Worm (Caenorhabditis elegans): ENCODE measurements around the gene ins-31.
"Not testable (repeated sequence)": the region's sequence is repeated elsewhere in the genome, so short reads cannot be mapped to it uniquely, and the experiment has no call there.

Gene ins-31

DNA sequence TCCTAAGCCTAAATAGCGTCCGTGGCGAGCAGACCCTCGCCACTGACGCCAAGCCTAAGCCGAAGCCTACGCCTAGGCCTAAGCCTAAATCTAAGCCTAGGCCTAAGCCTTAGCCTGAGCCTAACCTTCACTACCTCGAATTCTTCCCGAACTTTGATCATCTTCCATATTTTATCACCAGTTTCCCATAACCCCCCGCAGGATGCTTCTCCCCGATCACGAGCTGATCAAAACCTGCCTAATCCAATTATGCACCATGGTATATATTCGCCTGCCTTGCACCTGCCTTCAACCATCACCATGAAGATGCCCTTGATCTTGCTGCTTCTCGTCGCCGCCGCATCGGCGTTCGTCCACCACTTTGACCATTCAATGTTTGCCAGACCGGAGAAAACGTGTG lies at the start of gene ins-31:
Gene ins-31 (plus strand): TSS at position 301 of the 400 bp plus-strand sequence.
- not testable (repeated sequence) for TF ChIP-seq dao-5, him-1, W03F9.2 (tag; optimal IDR thresholded peaks at IDR 0.05)

DNA sequence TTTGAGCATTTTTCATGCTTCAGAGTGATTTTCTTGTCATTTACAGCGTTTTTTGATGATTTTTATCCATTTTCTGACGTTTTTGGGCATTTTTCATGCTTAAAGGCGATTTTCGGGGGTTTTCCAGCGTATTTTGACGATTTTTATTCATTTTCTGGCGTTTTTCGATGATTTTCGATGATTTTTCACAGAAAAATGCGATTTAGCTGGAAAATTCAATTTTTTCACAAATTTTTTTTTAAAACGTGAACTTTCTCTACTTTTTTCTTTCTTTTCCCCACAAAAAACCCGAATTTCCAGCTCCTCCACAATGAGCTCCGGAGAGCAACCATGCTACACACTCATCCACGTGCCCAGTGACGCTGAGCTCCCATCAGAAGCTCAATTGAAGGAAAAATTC lies 48.3 kb upstream of the ins-31 start, which contains the start of gene copb-1:
Gene copb-1 (plus strand): TSS at position 301 of the 400 bp plus-strand sequence.
- TF ChIP-seq dao-5 (tag; optimal IDR thresholded peaks at IDR 0.05) (no peak), W03F9.2 (tag; optimal IDR thresholded peaks at IDR 0.05) (no peak), him-1 (tag; optimal IDR thresholded peaks at IDR 0.05) (no peak)

DNA sequence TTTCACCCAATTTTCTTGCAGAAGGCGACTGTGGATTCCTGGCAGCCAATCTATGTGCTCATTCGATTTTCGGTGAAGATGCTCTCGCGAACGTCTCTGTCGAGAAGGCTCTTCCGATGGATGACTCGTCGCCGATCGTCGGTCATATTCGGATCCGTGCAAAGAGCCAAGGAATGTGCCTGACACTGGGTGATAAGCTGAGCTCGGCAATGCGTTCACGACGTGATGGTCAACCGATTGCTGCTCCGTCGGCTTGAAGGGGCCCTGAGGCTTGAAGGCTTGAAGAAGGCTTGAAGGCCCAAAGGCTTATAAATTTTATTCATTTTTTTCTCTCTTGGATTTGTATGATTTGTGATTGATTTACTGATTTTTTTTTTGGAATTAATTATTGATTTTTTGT lies 39.7 kb upstream of the ins-31 start:
- no peak for TF ChIP-seq dao-5 (tag; optimal IDR thresholded peaks at IDR 0.05)
- no peak for TF ChIP-seq him-1 (tag; optimal IDR thresholded peaks at IDR 0.05)
- TF ChIP-seq W03F9.2 (tag; optimal IDR thresholded peaks at IDR 0.05) = no peak

DNA sequence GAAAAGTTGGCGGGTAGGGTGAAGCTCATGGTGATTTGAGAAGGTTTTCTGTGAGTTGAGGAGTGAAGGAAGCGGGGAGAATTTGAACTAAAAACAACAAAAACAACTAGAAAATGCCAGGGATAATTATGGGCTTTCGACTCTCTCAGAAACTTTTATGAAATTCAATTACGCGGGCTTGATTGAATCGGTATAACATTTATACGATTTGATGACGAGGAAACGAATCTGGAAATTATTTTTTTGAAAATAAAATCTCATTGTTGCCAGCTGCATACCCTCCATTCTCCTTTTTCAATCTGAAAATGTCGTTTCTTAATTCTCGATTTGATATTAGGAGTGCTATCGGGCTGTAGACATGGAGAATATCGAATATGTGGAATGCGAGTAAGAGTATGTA lies 35.6 kb upstream of the ins-31 start, which contains the start of gene srg-21:
Gene srg-21 (minus strand): TSS at position 101 of the 400 bp plus-strand sequence.
- TF ChIP-seq dao-5 (tag; optimal IDR thresholded peaks at IDR 0.05) = no peak
- no peak for TF ChIP-seq W03F9.2 (tag; optimal IDR thresholded peaks at IDR 0.05)
- TF ChIP-seq him-1 (tag; optimal IDR thresholded peaks at IDR 0.05) = no peak

DNA sequence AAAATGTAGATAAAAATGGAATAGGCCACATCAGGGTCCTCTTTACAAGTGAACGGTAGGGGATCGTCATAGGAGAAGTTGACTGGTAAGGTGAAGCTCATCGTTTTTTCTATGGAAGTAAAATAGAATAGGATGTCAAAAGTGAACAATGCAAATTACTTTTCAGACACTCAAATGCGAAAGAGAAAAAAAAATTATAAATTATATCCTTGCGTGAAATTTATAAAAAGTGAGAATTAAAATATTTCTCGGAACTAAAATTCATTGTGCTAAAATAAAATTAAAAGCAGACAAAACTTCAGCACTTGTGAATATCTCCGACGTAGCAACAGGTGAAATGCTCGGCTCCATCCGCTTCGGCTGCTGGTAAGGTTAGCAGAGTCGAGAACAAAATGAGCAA lies 33.5 kb upstream of the ins-31 start, which contains the start of gene srg-22:
Gene srg-22 (minus strand): TSS at position 101 of the 400 bp plus-strand sequence.
- TF ChIP-seq dao-5 (tag; optimal IDR thresholded peaks at IDR 0.05) = no peak
- no peak for TF ChIP-seq W03F9.2 (tag; optimal IDR thresholded peaks at IDR 0.05)
- TF ChIP-seq him-1 (tag; optimal IDR thresholded peaks at IDR 0.05) = no peak

DNA sequence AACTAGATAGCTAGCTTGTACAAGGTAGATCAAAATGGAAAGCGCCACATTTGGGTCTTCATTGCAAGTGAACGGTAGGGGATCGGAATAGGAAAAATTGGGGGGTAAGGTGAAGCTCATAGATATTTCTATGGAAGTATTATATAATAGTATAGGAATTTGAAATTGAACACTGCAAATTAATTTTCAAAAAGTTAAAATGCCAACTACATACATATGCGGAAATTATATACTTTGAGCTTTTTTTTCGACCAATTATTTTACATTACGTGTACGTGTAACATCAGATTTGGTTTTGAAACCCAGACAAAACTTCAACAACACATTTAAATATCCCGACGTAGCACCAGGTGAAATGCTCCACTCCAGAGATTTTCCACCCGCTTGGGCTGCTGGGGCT lies 30.8 kb upstream of the ins-31 start, which contains the start of gene srg-23:
Gene srg-23 (minus strand): TSS at position 101 of the 400 bp plus-strand sequence.
- TF ChIP-seq W03F9.2 (tag; optimal IDR thresholded peaks at IDR 0.05) = no peak
- no peak for TF ChIP-seq dao-5 (tag; optimal IDR thresholded peaks at IDR 0.05)
- no peak for TF ChIP-seq him-1 (tag; optimal IDR thresholded peaks at IDR 0.05)

DNA sequence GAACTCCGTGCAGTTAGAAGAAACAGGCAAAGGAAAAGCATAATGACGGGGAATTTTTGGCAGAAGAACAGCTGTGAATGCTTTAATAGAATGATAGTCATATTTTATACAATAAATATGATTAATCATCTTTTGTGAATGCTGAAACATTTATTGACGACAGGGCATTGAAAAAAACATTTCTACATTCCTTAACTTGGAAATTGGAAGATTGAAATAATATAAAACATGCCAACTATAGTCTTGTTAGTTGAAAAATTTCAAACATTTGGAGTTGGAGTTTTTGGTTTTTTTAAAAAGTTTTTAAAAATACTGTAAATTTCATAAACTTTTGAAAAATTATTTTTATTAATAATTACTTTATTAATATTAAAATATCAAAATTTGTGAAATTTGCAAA lies 30.0 kb upstream of the ins-31 start, which contains the start of gene Y25C1A.14:
Gene Y25C1A.14 (minus strand): TSS at position 101 of the 400 bp plus-strand sequence.
- TF ChIP-seq him-1 (tag; optimal IDR thresholded peaks at IDR 0.05) = no peak
- no peak for TF ChIP-seq dao-5 (tag; optimal IDR thresholded peaks at IDR 0.05)
- no peak for TF ChIP-seq W03F9.2 (tag; optimal IDR thresholded peaks at IDR 0.05)

DNA sequence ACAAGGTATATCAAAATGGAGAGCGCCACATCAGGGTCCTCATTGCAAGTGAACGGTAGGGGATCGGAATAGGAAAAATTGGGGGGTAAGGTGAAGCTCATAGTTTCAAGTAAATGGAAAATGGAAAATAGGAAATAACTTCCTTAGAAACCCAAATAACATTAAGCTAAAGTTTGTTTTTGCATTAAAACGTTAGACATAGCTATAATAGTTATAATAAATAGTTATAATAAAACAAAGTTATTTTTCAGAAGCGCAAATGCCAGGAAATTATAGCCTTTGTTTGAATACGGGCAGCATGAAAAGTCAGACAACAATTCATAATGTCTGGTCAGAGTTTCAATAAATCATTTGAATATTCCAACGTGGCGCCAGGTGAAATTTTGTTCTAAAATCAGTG lies 26.3 kb upstream of the ins-31 start, which contains the start of gene srg-24:
Gene srg-24 (minus strand): TSS at position 101 of the 400 bp plus-strand sequence.
- TF ChIP-seq W03F9.2 (tag; optimal IDR thresholded peaks at IDR 0.05) (no peak), dao-5 (tag; optimal IDR thresholded peaks at IDR 0.05) (no peak), him-1 (tag; optimal IDR thresholded peaks at IDR 0.05) (no peak)

DNA sequence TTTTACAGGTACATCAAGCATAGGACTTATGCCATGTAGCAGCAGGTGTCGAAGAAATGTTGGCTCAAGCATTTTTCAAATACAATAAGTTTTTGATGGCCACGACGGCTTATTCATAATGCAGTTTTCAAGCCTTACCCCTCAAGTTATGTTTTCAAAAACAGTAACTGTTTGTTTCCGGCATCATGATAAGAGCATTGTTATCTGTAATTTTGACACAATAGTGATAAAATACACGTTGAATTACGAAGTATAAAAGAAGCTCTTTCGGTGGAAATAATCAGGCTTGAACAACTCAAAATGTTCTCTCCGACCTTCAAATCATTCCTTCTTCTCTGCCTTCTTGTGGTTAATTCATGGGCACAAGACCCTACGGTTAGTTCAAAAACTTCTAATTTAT lies 24.8 kb upstream of the ins-31 start, which contains the start of gene clec-121:
Gene clec-121 (plus strand): TSS at position 301 of the 400 bp plus-strand sequence.
- TF ChIP-seq dao-5 (tag; optimal IDR thresholded peaks at IDR 0.05) (no peak), W03F9.2 (tag; optimal IDR thresholded peaks at IDR 0.05) (no peak), him-1 (tag; optimal IDR thresholded peaks at IDR 0.05) (no peak)

DNA sequence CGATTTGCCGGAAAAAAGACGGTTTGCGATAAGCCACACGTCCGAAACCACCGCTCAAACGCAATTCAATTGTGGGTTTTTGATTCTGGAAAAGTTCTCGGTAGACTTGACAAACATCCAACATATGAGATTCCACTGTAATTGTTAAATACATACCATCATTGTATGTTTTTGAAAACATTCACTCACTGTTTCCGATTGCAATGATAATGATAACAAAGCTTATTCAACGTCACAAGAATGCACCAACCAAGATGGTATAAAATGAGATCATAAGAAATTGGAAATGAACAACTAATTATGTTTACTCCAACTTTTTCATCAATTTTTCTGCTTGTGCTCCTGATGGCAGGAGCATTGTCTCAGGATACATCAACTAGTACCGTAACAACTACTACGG lies 21.1 kb upstream of the ins-31 start, which contains the start of gene clec-122:
Gene clec-122 (plus strand): TSS at position 301 of the 400 bp plus-strand sequence.
- TF ChIP-seq W03F9.2 (tag; optimal IDR thresholded peaks at IDR 0.05) (no peak), dao-5 (tag; optimal IDR thresholded peaks at IDR 0.05) (no peak), him-1 (tag; optimal IDR thresholded peaks at IDR 0.05) (no peak)

DNA sequence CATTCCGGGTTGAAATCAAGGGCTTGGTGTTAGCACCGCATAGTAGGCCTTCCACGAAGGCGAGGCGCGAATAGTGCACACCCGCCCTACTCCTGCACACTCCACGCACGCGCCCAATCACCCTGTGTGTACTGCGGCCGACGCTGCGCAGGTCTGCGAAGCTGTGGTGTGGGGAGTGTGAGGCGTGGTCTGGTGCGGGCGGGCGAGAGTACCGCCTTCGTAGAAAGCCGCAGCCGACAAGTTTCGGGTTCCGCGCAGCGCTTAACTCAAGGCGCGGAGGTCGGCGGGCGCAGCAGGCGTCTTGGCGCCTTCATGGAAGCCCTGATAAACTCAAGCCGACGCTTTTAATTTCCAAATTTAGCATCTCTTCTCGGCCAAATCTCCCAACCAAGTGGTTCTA lies 18.7 kb upstream of the ins-31 start:
- TF ChIP-seq W03F9.2 (tag; optimal IDR thresholded peaks at IDR 0.05) = no peak
- no peak for TF ChIP-seq him-1 (tag; optimal IDR thresholded peaks at IDR 0.05)
- no peak for TF ChIP-seq dao-5 (tag; optimal IDR thresholded peaks at IDR 0.05)

DNA sequence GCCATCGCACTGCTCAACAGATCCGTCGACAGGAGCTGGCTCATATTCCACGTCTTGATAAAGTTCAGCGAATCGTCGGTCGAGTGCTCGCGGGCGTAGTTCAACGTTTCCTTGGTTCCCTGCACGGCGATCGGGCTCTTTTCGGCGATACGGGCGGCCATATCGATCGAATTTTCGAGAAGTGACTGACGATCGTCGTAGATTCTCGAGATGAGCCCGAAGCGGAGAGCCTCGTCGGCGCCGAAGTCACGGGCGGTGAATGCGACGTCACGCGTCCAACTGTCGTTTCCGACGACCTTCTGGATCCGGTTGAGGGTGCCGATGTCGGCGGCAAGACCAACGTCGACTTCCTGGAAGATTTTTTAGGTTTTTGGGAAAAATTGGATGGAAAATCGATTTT lies 17.3 kb upstream of the ins-31 start:
- TF ChIP-seq him-1 (tag; optimal IDR thresholded peaks at IDR 0.05) (no peak), W03F9.2 (tag; optimal IDR thresholded peaks at IDR 0.05) (no peak), dao-5 (tag; optimal IDR thresholded peaks at IDR 0.05) (no peak)

DNA sequence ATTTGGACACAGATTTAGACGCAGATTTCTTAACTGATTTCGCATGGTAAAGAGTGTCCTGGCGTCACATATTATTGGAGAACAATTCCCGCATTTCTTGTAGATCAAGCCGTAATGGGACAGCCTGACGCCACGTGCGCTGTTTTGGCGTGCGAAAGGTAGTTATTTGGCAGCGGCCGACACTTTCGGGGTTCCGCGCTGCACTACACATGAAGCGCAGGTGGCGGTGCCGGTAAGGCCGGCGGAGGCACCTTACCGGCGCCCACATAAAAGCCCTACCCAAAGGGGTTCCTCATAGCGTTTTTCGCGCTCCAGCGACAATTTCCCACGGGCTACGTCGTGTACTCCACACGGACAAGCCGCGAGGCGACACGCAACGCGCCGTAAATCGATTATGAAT lies 16.7 kb upstream of the ins-31 start:
- TF ChIP-seq W03F9.2 (tag; optimal IDR thresholded peaks at IDR 0.05) (no peak), him-1 (tag; optimal IDR thresholded peaks at IDR 0.05) (no peak), dao-5 (tag; optimal IDR thresholded peaks at IDR 0.05) (no peak)

DNA sequence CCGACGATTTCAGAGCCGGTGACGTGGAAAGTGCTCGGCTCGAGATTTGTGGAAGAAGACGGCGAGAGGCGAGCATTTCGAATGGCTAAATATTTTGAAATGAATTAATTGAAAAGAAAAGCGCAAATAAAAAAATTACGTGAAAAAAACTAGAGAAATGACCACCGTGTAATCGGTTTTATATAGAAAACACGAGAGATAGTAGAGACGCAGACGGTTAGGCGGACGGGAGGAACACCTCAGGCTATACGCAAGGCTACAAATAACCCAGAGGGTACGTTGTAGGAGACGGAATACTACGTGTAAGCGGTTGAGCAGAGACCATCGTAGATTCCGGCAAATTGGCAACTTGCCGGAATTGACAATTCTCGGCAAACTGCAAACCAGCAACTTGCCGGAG lies 15.7 kb upstream of the ins-31 start, which contains the start of gene Y25C1A.13:
Gene Y25C1A.13 (minus strand): TSS at position 101 of the 400 bp plus-strand sequence.
- TF ChIP-seq dao-5 (tag; optimal IDR thresholded peaks at IDR 0.05) (no peak), him-1 (tag; optimal IDR thresholded peaks at IDR 0.05) (no peak), W03F9.2 (tag; optimal IDR thresholded peaks at IDR 0.05) (no peak)

DNA sequence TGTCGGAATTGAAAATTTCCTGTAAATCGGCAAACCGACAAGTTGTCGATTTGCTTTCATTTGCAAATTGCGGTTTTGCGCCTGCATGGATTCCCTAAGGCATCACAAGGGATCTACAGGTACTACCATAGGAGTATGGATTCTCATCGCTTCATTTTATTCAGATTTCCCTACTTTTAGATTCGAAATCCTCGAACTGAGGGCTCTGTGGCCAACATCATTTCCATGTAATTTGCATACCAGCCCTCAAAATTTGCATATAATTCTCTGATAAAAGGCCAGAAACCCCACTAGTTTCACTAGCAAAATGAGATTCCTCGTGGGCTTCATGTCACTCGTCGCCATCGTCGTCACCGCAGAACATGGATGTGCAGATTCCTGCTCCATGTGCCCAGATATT lies 14.5 kb upstream of the ins-31 start, which contains the start of gene Y25C1A.2:
Gene Y25C1A.2 (plus strand): TSS at position 301 of the 400 bp plus-strand sequence.
- no peak for TF ChIP-seq him-1 (tag; optimal IDR thresholded peaks at IDR 0.05)
- TF ChIP-seq W03F9.2 (tag; optimal IDR thresholded peaks at IDR 0.05) = no peak
